Fruit fly (Drosophila melanogaster) whole organism, embryonic: ENCODE measurements around the gene TBC1d7.

ENCODE experiments used
- Asciz ChIP-seq: fragments of 200-800 bp; sonication (Bioruptor generic); optimal IDR thresholded peaks from 2 replicates; lab custom pipeline; 2017; ENCODE audit warnings: missing biosample characterization, mild to moderate bottlenecking, missing genetic modification characterization, missing genetic modification reagents
- Awh ChIP-seq: fragments of 200-800 bp; sonication (Bioruptor generic); IDR thresholded peaks from 2 replicates; pipeline ENCODE4, ENCODE4 v1.3.6; 2022; ENCODE audit warnings: missing biosample characterization, missing genetic modification characterization
- Bdp1 ChIP-seq: fragments of 200-800 bp; sonication (Bioruptor generic); optimal IDR thresholded peaks from 3 replicates; lab custom pipeline; 2016; ENCODE audit warnings: missing biosample characterization, missing genetic modification characterization
- C15 ChIP-seq: fragments of 200-800 bp; sonication (Bioruptor generic); IDR thresholded peaks from 3 replicates; pipeline ENCODE4 v1.3.6; 2022; ENCODE audit warnings: missing biosample characterization, missing genetic modification characterization
- CG10431 ChIP-seq: fragments of 200-800 bp; sonication (Bioruptor generic); optimal IDR thresholded peaks from 3 replicates; lab custom pipeline; 2018; ENCODE audit warnings: missing biosample characterization, mild to moderate bottlenecking, missing genetic modification characterization
- CG10543 ChIP-seq: fragments of 200-800 bp; sonication (Bioruptor generic); optimal IDR thresholded peaks from 3 replicates; lab custom pipeline; 2017; ENCODE audit warnings: missing biosample characterization, mild to moderate bottlenecking, missing genetic modification characterization, moderate library complexity
- CG11085 ChIP-seq: fragments of 200-800 bp; sonication (Bioruptor generic); IDR thresholded peaks from 2 replicates; pipeline ENCODE4 v1.3.6; 2022; ENCODE audit warnings: missing biosample characterization, missing genetic modification characterization
- CG12299 ChIP-seq: fragments of 200-800 bp; sonication (Bioruptor generic); optimal IDR thresholded peaks from 2 replicates; lab custom pipeline; 2018; ENCODE audit warnings: missing biosample characterization, mild to moderate bottlenecking, missing genetic modification characterization
- CG17361 ChIP-seq: fragments of 200-800 bp; sonication (Bioruptor generic); IDR thresholded peaks from 3 replicates; pipeline ENCODE4 v1.3.6; 2022; ENCODE audit warnings: missing biosample characterization, missing genetic modification characterization
- CG2202 ChIP-seq: fragments of 200-800 bp; sonication (Bioruptor generic); optimal IDR thresholded peaks from 2 replicates; lab custom pipeline; 2018; ENCODE audit warnings: missing biosample characterization, mild to moderate bottlenecking, missing genetic modification characterization
- CG4328 ChIP-seq: fragments of 200-800 bp; sonication (Bioruptor generic); optimal IDR thresholded peaks from 3 replicates; lab custom pipeline; 2017; ENCODE audit warnings: missing biosample characterization, missing genetic modification reagents, missing genetic modification characterization
- CG43689 ChIP-seq: fragments of 200-800 bp; sonication (Bioruptor generic); IDR thresholded peaks from 2 replicates; pipeline ENCODE4 v1.3.6; 2022; ENCODE audit warnings: missing biosample characterization, missing genetic modification characterization
- CG4617 ChIP-seq: fragments of 200-800 bp; sonication (Bioruptor generic); optimal IDR thresholded peaks from 3 replicates; lab custom pipeline; 2016; ENCODE audit warnings: missing biosample characterization, missing genetic modification characterization, borderline replicate concordance
- CG4820 ChIP-seq: fragments of 200-800 bp; sonication (Bioruptor generic); optimal IDR thresholded peaks from 3 replicates; lab custom pipeline; 2016; ENCODE audit warnings: missing biosample characterization, missing genetic modification characterization
- CG8290 ChIP-seq, 3 experiments: fragments of 200-800 bp; sonication (Bioruptor generic); optimal IDR thresholded peaks; 2 replicates each; lab custom pipeline; 2016 to 2019; ENCODE audit warnings: missing biosample characterization in 3 of 3, missing genetic modification characterization in 3 of 3, mild to moderate bottlenecking in 2 of 3, moderate library complexity in 1 of 3
- CG8765 ChIP-seq: fragments of 200-800 bp; sonication (Bioruptor generic); IDR thresholded peaks from 2 replicates; pipeline ENCODE4 v1.3.6; 2022; ENCODE audit warnings: missing biosample characterization, missing genetic modification characterization
- CG8944 ChIP-seq: fragments of 200-800 bp; sonication (Bioruptor generic); optimal IDR thresholded peaks from 3 replicates; lab custom pipeline; 2016; ENCODE audit warnings: missing biosample characterization, missing genetic modification characterization
- CHES-1-like ChIP-seq: fragments of 200-800 bp; sonication (Bioruptor generic); optimal IDR thresholded peaks from 2 replicates; lab custom pipeline; 2016; ENCODE audit warnings: missing biosample characterization, missing genetic modification characterization
- CkIIα-i1 ChIP-seq: fragments of 200-800 bp; sonication (Bioruptor generic); IDR thresholded peaks from 2 replicates; pipeline ENCODE4 v1.3.6; 2022; ENCODE audit warnings: missing biosample characterization, missing genetic modification characterization
- Elba2 ChIP-seq: fragments of 200-800 bp; sonication (Bioruptor generic); optimal IDR thresholded peaks from 3 replicates; lab custom pipeline; 2016; ENCODE audit warnings: missing biosample characterization, missing genetic modification characterization
- NC2α ChIP-seq: fragments of 200-800 bp; sonication (Bioruptor generic); optimal IDR thresholded peaks from 2 replicates; lab custom pipeline; 2016; ENCODE audit warnings: missing biosample characterization, missing genetic modification characterization
- NK7.1 ChIP-seq: fragments of 200-800 bp; sonication (Bioruptor generic); optimal IDR thresholded peaks from 3 replicates; lab custom pipeline; 2016; ENCODE audit warnings: missing biosample characterization, missing genetic modification characterization
- Poxn ChIP-seq: fragments of 200-800 bp; sonication (Bioruptor generic); IDR thresholded peaks from 2 replicates; pipeline ENCODE4 v1.3.6; 2022; ENCODE audit warnings: missing biosample characterization, missing genetic modification characterization
- Rfx ChIP-seq: fragments of 200-800 bp; sonication (Bioruptor generic); IDR thresholded peaks from 2 replicates; pipeline ENCODE4 v1.3.6; 2022; ENCODE audit warnings: missing biosample characterization, missing genetic modification characterization
- Sin3A ChIP-seq: fragments of >200 bp; optimal IDR thresholded peaks from 2 replicates; lab custom pipeline; 2018
- TFAM ChIP-seq: fragments of 200-800 bp; sonication (Bioruptor generic); optimal IDR thresholded peaks from 2 replicates; lab custom pipeline; 2017; ENCODE audit warnings: missing biosample characterization, missing genetic modification characterization, inconsistent platforms
- Xbp1 ChIP-seq: fragments of 200-800 bp; sonication (Bioruptor generic); optimal IDR thresholded peaks from 3 replicates; lab custom pipeline; 2016; ENCODE audit warnings: missing biosample characterization, mild to moderate bottlenecking, missing genetic modification characterization
- abd-A ChIP-seq: fragments of 200-800 bp; sonication (Bioruptor generic); optimal IDR thresholded peaks from 3 replicates; lab custom pipeline; 2019; ENCODE audit warnings: missing biosample characterization, mild to moderate bottlenecking, missing genetic modification characterization, moderate library complexity
- cg ChIP-seq: fragments of 200-800 bp; sonication (Bioruptor generic); optimal IDR thresholded peaks from 3 replicates; lab custom pipeline; 2019; ENCODE audit warnings: missing biosample characterization, mild to moderate bottlenecking, missing genetic modification characterization, moderate library complexity
- fu2 ChIP-seq: fragments of 200-800 bp; sonication (Bioruptor generic); optimal IDR thresholded peaks from 2 replicates; lab custom pipeline; 2016; ENCODE audit warnings: missing biosample characterization, missing genetic modification characterization
- gem ChIP-seq: fragments of 200-800 bp; sonication (Bioruptor generic); optimal IDR thresholded peaks from 2 replicates; lab custom pipeline; 2019; ENCODE audit warnings: missing biosample characterization, mild to moderate bottlenecking, missing genetic modification characterization, moderate library complexity
- hbn ChIP-seq: fragments of 200-800 bp; sonication (Bioruptor generic); IDR thresholded peaks from 2 replicates; pipeline ENCODE4 v1.3.6; 2022; ENCODE audit warnings: missing biosample characterization, missing genetic modification characterization; ENCODE audit not compliant: partially characterized antibody
- lmd ChIP-seq: fragments of 200-800 bp; sonication (Bioruptor generic); IDR thresholded peaks from 2 replicates; pipeline ENCODE4 v1.3.6; 2022; ENCODE audit warnings: missing biosample characterization, missing genetic modification characterization
- luna ChIP-seq: fragments of 200-800 bp; sonication (Bioruptor generic); optimal IDR thresholded peaks from 2 replicates; lab custom pipeline; 2016; ENCODE audit warnings: missing biosample characterization, missing genetic modification characterization
- nau ChIP-seq: fragments of 200-800 bp; sonication (Bioruptor generic); optimal IDR thresholded peaks from 3 replicates; lab custom pipeline; 2017; ENCODE audit warnings: missing biosample characterization, mild to moderate bottlenecking, missing genetic modification characterization, missing genetic modification reagents
- pb ChIP-seq: fragments of 200-800 bp; sonication (Bioruptor generic); optimal IDR thresholded peaks from 3 replicates; lab custom pipeline; 2016; ENCODE audit warnings: missing biosample characterization, missing genetic modification characterization
- salm ChIP-seq: fragments of 200-800 bp; sonication (Bioruptor generic); optimal IDR thresholded peaks from 2 replicates; lab custom pipeline; 2018; ENCODE audit warnings: missing biosample characterization, mild to moderate bottlenecking, missing genetic modification characterization
- sc ChIP-seq, 3 experiments: fragments of >200 bp in 2 of 3; fragments of 200-800 bp in 1 of 3; sonication (Bioruptor generic) in 1 of 3; optimal IDR thresholded peaks; 2 replicates in 2 of 3; 3 replicates in 1 of 3; lab custom pipeline; 2017; ENCODE audit warnings: mild to moderate bottlenecking in 1 of 3, missing biosample characterization in 1 of 3, missing genetic modification characterization in 1 of 3, missing genetic modification reagents in 1 of 3
- sug ChIP-seq: fragments of 200-800 bp; optimal IDR thresholded peaks from 2 replicates; lab custom pipeline; 2019; ENCODE audit warnings: missing biosample characterization, mild to moderate bottlenecking, missing genetic modification characterization, moderate library complexity
- trem ChIP-seq: fragments of 200-800 bp; optimal IDR thresholded peaks from 3 replicates; lab custom pipeline; 2019; ENCODE audit warnings: missing biosample characterization, mild to moderate bottlenecking, missing genetic modification characterization, moderate library complexity
- unc-4 ChIP-seq: fragments of 200-800 bp; sonication (Bioruptor generic); IDR thresholded peaks from 2 replicates; pipeline ENCODE4 v1.3.6; 2022; ENCODE audit warnings: missing biosample characterization, missing genetic modification characterization; ENCODE audit not compliant: partially characterized antibody
- vnd ChIP-seq: fragments of 200-800 bp; sonication (Bioruptor generic); IDR thresholded peaks from 3 replicates; pipeline ENCODE4 v1.3.6; 2022; ENCODE audit warnings: missing biosample characterization, missing genetic modification characterization; ENCODE audit not compliant: partially characterized antibody

Gene TBC1d7

DNA sequence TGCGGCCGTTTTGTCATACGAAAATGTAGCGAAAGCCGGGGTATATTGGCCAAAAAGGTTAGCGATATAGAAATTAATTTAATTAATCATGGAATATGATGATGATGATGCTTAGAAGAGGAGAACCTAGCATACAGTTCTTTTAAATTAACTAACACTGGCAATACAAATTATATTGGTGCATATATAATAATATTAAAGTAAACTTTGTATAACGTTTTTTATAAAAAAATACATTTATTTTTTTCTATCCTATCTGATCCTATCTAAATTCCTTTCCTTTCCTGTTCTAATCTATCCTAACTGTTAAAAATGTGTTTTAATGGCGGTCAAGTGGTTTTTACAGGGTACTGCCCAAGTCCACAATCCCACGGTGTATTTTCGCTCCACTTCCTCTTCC lies 44.4 kb downstream of the TBC1d7 start (continued):
- TF ChIP-seq Xbp1 (peak; percentile 19), fu2 (GFP tag; lab: Kevin White, UChicago) (no peak), Rfx (GFP tag; lab: Robert Waterston, UW) (no peak), C15 (no peak), CG8290 (GFP tag; optimal IDR thresholded peaks at IDR 0.05; lab: Kevin White, UChicago) (no peak), CG8290 (tag; optimal IDR thresholded peaks at IDR 0.05; lab: Kevin White, UChicago) (no peak), Asciz (GFP tag; lab: Kevin White, UChicago) (peak; percentile 47), hbn (GFP tag; lab: Robert Waterston, UW) (no peak), vnd (GFP tag; lab: Robert Waterston, UW) (no peak), CG43689 (no peak), luna (GFP tag; lab: Kevin White, UChicago) (no peak), CG4617 (GFP tag; lab: Kevin White, UChicago) (no peak), CkIIα-i1 (GFP tag; lab: Robert Waterston, UW) (no peak), sc (optimal IDR thresholded peaks at IDR 0.05; lab: Kevin White, UChicago) (no peak), sc (GFP tag; optimal IDR thresholded peaks at IDR 0.05; lab: Kevin White, UChicago) (peak; percentile 12), Awh (GFP tag; lab: Robert Waterston, UW) (no peak), CG4328 (GFP tag; lab: Kevin White, UChicago) (no peak), CG17361 (peak; percentile 68; the same call in 2 of the 3 replicates), Elba2 (GFP tag; lab: Kevin White, UChicago) (no peak), salm (tag; lab: Kevin White, UChicago) (no peak), Sin3A (no peak), NK7.1 (GFP tag; lab: Kevin White, UChicago) (no peak), CG4820 (GFP tag; lab: Kevin White, UChicago) (no peak), CG10543 (GFP tag; lab: Kevin White, UChicago) (no peak), CG8944 (GFP tag; lab: Kevin White, UChicago) (no peak), CG12299 (tag; lab: Kevin White, UChicago) (no peak), NC2α (no peak), lmd (GFP tag; lab: Robert Waterston, UW) (no peak), CG10431 (GFP tag; lab: Kevin White, UChicago) (no peak), TFAM (no peak), CHES-1-like (no peak), gem (tag; lab: Kevin White, UChicago) (peak; percentile 61), CG11085 (GFP tag; lab: Robert Waterston, UW) (no peak), CG2202 (tag; lab: Kevin White, UChicago) (no peak), cg (no peak), nau (peak; percentile 26), abd-A (no peak), sug (tag; lab: Kevin White, UChicago) (no peak), Poxn (GFP tag; lab: Robert Waterston, UW) (no peak), unc-4 (GFP tag; lab: Robert Waterston, UW) (no peak), Bdp1 (GFP tag; lab: Kevin White, UChicago) (no peak), pb (GFP tag; lab: Kevin White, UChicago) (no peak), trem (no peak), CG8765 (no peak)
